Fruit fly (Drosophila melanogaster) whole organism, wandering third instar larva: ENCODE measurements around the gene Oseg5.

ENCODE experiments used
- Abd-B ChIP-seq: fragments of >200 bp; optimal IDR thresholded peaks from 2 replicates; lab custom pipeline; 2017; ENCODE audit warnings: missing biosample characterization, missing genetic modification characterization
- CG32264 ChIP-seq: fragments of 200-800 bp; sonication (Bioruptor generic); optimal IDR thresholded peaks from 2 replicates; lab custom pipeline; 2016; ENCODE audit warnings: missing biosample characterization, missing genetic modification characterization
- CG9705 ChIP-seq: fragments of 200-800 bp; sonication (Bioruptor generic); optimal IDR thresholded peaks from 2 replicates; lab custom pipeline; 2018; ENCODE audit warnings: missing biosample characterization, mild to moderate bottlenecking, missing genetic modification characterization
- CrebA ChIP-seq: fragments of 200-800 bp; sonication (Bioruptor generic); optimal IDR thresholded peaks from 2 replicates; lab custom pipeline; 2016; ENCODE audit warnings: missing biosample characterization, mild to moderate bottlenecking, missing genetic modification characterization, borderline replicate concordance
- Dfd ChIP-seq: fragments of >200 bp; optimal IDR thresholded peaks from 2 replicates; lab custom pipeline; 2017; ENCODE audit warnings: missing biosample characterization, missing genetic modification characterization
- Dif ChIP-seq: fragments of 200-275, 200-300 bp; sonication (Bioruptor generic); optimal IDR thresholded peaks from 2 replicates; lab custom pipeline; 2018; ENCODE audit warnings: missing biosample characterization, missing genetic modification characterization; ENCODE audit not compliant: partially characterized antibody
- GATAd ChIP-seq: sonication (Bioruptor generic); optimal IDR thresholded peaks from 2 replicates; lab custom pipeline; 2016; ENCODE audit warnings: missing biosample characterization, missing genetic modification characterization
- HLH106 ChIP-seq: fragments of 200-800 bp; optimal IDR thresholded peaks from 3 replicates; lab custom pipeline; 2019; ENCODE audit warnings: missing biosample characterization, mild to moderate bottlenecking, missing genetic modification characterization, moderate library complexity
- Hnf4 ChIP-seq: fragments of 200-800 bp; sonication (Bioruptor generic); optimal IDR thresholded peaks from 2 replicates; lab custom pipeline; 2016; ENCODE audit warnings: missing biosample characterization, mild to moderate bottlenecking, missing genetic modification characterization
- Hr78 ChIP-seq: fragments of >200 bp; optimal IDR thresholded peaks from 2 replicates; lab custom pipeline; 2017; ENCODE audit warnings: missing biosample characterization, missing genetic modification characterization
- Hr83 ChIP-seq: fragments of 200-300 bp; sonication (Bioruptor generic); optimal IDR thresholded peaks from 2 replicates; lab custom pipeline; 2016; ENCODE audit warnings: missing biosample characterization, mild to moderate bottlenecking, missing genetic modification characterization, moderate library complexity; ENCODE audit not compliant: poor library complexity, severe bottlenecking
- Jra ChIP-seq: sonication (Bioruptor generic); optimal IDR thresholded peaks from 2 replicates; lab custom pipeline; 2016; ENCODE audit warnings: missing biosample characterization, missing genetic modification characterization
- Mio ChIP-seq: sonication (Bioruptor generic); optimal IDR thresholded peaks from 2 replicates; lab custom pipeline; 2016; ENCODE audit warnings: missing biosample characterization, missing genetic modification characterization
- Myc ChIP-seq: fragments of >200 bp; optimal IDR thresholded peaks from 2 replicates; lab custom pipeline; 2017
- N ChIP-seq: fragments of >200 bp; optimal IDR thresholded peaks from 2 replicates; lab custom pipeline; 2018; ENCODE audit warnings: missing biosample characterization, missing external identifiers, missing genetic modification characterization
- OdsH ChIP-seq: fragments of 200-800 bp; sonication (Bioruptor generic); optimal IDR thresholded peaks from 2 replicates; lab custom pipeline; 2016; ENCODE audit warnings: missing biosample characterization, mild to moderate bottlenecking, missing genetic modification characterization
- Rel ChIP-seq, 2 experiments: fragments of 200-800 bp; sonication (Bioruptor generic) in 1 of 2; optimal IDR thresholded peaks; 2 replicates in 1 of 2; 3 replicates in 1 of 2; lab custom pipeline; 2016 to 2019; ENCODE audit warnings: mild to moderate bottlenecking in 2 of 2, missing biosample characterization in 2 of 2, missing genetic modification characterization in 2 of 2, moderate library complexity in 1 of 2
- Sp1 ChIP-seq: fragments of 200-800 bp; sonication (Bioruptor generic); optimal IDR thresholded peaks from 3 replicates; lab custom pipeline; 2019; ENCODE audit warnings: missing biosample characterization, mild to moderate bottlenecking, missing genetic modification characterization, moderate library complexity
- Vsx2 ChIP-seq: fragments of 200-300, 225-300 bp; sonication (Bioruptor generic); optimal IDR thresholded peaks from 2 replicates; lab custom pipeline; 2018; ENCODE audit warnings: missing biosample characterization, missing genetic modification characterization; ENCODE audit not compliant: partially characterized antibody
- br ChIP-seq: fragments of 200-800 bp; sonication (Bioruptor generic); optimal IDR thresholded peaks from 2 replicates; lab custom pipeline; 2016; ENCODE audit warnings: missing biosample characterization, missing genetic modification characterization
- brk ChIP-seq: fragments of 200-800 bp; sonication (Bioruptor generic); optimal IDR thresholded peaks from 2 replicates; lab custom pipeline; 2016; ENCODE audit warnings: missing biosample characterization, mild to moderate bottlenecking, missing genetic modification characterization
- dl ChIP-seq, 2 experiments: fragments of 175-275, 200-275 bp in 1 of 2; fragments of 200-275 bp in 1 of 2; sonication (Bioruptor generic); optimal IDR thresholded peaks; lab custom pipeline; 2018; ENCODE audit warnings: mild to moderate bottlenecking in 2 of 2, missing biosample characterization in 2 of 2, missing genetic modification characterization in 2 of 2, moderate library complexity in 2 of 2; ENCODE audit not compliant: partially characterized antibody in 2 of 2, insufficient read depth in 1 of 2
- dmrt93B ChIP-seq: fragments of 200-800 bp; sonication (Bioruptor generic); optimal IDR thresholded peaks from 2 replicates; lab custom pipeline; 2018; ENCODE audit warnings: missing biosample characterization, mild to moderate bottlenecking, missing genetic modification characterization
- dsf ChIP-seq: sonication (Bioruptor generic); optimal IDR thresholded peaks from 2 replicates; lab custom pipeline; 2016; ENCODE audit warnings: missing biosample characterization, missing genetic modification characterization, borderline replicate concordance
- ey ChIP-seq: fragments of 200-800 bp; sonication (Bioruptor generic); optimal IDR thresholded peaks from 2 replicates; lab custom pipeline; 2016; ENCODE audit warnings: missing biosample characterization, missing genetic modification characterization
- foxo ChIP-seq, 2 experiments: fragments of 200-800 bp; sonication (Bioruptor generic); optimal IDR thresholded peaks; 2 replicates in 1 of 2; 3 replicates in 1 of 2; lab custom pipeline; 2016 to 2017; ENCODE audit warnings: missing biosample characterization in 2 of 2, missing genetic modification characterization in 2 of 2
- fru ChIP-seq: fragments of 200-800 bp; sonication (Bioruptor generic); optimal IDR thresholded peaks from 3 replicates; lab custom pipeline; 2016; ENCODE audit warnings: missing biosample characterization, mild to moderate bottlenecking, missing genetic modification characterization
- h ChIP-seq: fragments of 200-800 bp; sonication (Bioruptor generic); optimal IDR thresholded peaks from 3 replicates; lab custom pipeline; 2016; ENCODE audit warnings: missing biosample characterization, mild to moderate bottlenecking, missing genetic modification characterization
- jim ChIP-seq: fragments of 175-275, 200-325 bp; sonication (Bioruptor generic); optimal IDR thresholded peaks from 2 replicates; lab custom pipeline; 2016; ENCODE audit warnings: missing biosample characterization, mild to moderate bottlenecking, missing genetic modification characterization
- lola ChIP-seq: fragments of >200 bp; optimal IDR thresholded peaks from 2 replicates; lab custom pipeline; 2017; ENCODE audit warnings: missing biosample characterization, missing genetic modification characterization
- pan ChIP-seq: fragments of >200 bp; optimal IDR thresholded peaks from 2 replicates; lab custom pipeline; 2017
- psq ChIP-seq: fragments of 200-800 bp; sonication (Bioruptor generic); optimal IDR thresholded peaks from 3 replicates; lab custom pipeline; 2017; ENCODE audit warnings: missing biosample characterization, mild to moderate bottlenecking, missing genetic modification characterization, moderate library complexity
- rgr ChIP-seq: fragments of 200-800 bp; sonication (Bioruptor generic); optimal IDR thresholded peaks from 3 replicates; lab custom pipeline; 2016; ENCODE audit warnings: missing biosample characterization, mild to moderate bottlenecking, missing genetic modification characterization
- sage ChIP-seq: fragments of 200-800 bp; sonication (Bioruptor generic); optimal IDR thresholded peaks from 2 replicates; lab custom pipeline; 2016; ENCODE audit warnings: missing biosample characterization, mild to moderate bottlenecking, missing genetic modification characterization
- sv ChIP-seq: fragments of 200-800 bp; sonication (Bioruptor generic); optimal IDR thresholded peaks from 3 replicates; lab custom pipeline; 2016; ENCODE audit warnings: missing biosample characterization, missing genetic modification characterization
- tai ChIP-seq: sonication (Bioruptor generic); optimal IDR thresholded peaks from 2 replicates; lab custom pipeline; 2016; ENCODE audit warnings: missing biosample characterization, missing genetic modification characterization
- usp ChIP-seq: fragments of >200 bp; optimal IDR thresholded peaks from 2 replicates; lab custom pipeline; 2017; ENCODE audit warnings: missing biosample characterization, missing genetic modification characterization
- woc ChIP-seq: sonication (Bioruptor generic); optimal IDR thresholded peaks from 2 replicates; lab custom pipeline; 2016; ENCODE audit warnings: missing biosample characterization, mild to moderate bottlenecking, missing genetic modification characterization

Oseg5 gene

DNA sequence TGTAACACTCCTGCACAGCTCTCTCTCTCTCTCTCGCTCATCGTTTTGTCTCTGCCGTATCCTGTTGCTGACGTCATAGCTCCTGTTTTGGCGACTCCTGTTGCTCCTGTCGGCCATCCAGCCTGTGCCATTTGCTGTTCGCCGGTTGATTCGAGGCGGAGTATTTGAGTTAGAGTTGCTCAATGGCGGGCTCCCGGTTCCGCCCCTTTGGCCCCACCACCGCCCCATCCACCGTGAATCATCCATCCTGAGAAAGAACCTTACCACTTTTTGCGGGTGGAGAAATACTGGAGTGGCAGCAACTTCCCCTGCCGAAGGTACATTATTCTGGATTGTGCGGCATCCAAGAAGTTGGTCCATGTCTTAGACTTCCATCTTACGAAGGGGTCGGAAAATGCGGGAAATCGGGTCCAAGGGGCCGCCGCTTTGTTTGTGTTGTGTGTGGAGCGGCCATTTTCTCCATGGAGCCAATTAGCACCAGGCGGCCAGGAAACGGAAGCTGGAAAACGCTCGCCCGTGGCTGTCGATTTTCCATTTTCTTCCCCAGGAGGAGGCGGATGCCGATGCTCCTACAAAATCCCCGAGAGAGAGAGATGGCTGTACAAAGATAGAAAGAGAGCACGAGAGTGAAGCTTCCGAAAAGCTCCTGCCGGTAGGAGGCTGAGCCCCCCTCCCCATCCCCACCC lies 27.0 kb downstream of the Oseg5 start:
- TF ChIP-seq Vsx2: peak; percentile 25
- no peak for TF ChIP-seq CG32264 (GFP tag; lab: Kevin White, UChicago)
- TF ChIP-seq Jra (GFP tag; lab: Kevin White, UChicago): no peak
- no peak for TF ChIP-seq pan (lab: Kevin White, UChicago)
- TF ChIP-seq brk (GFP tag; lab: Kevin White, UChicago): no peak
- no peak for TF ChIP-seq Hr78 (GFP tag; lab: Kevin White, UChicago)
- TF ChIP-seq jim: no peak
- TF ChIP-seq, all 38 proteins: peak for 1

DNA sequence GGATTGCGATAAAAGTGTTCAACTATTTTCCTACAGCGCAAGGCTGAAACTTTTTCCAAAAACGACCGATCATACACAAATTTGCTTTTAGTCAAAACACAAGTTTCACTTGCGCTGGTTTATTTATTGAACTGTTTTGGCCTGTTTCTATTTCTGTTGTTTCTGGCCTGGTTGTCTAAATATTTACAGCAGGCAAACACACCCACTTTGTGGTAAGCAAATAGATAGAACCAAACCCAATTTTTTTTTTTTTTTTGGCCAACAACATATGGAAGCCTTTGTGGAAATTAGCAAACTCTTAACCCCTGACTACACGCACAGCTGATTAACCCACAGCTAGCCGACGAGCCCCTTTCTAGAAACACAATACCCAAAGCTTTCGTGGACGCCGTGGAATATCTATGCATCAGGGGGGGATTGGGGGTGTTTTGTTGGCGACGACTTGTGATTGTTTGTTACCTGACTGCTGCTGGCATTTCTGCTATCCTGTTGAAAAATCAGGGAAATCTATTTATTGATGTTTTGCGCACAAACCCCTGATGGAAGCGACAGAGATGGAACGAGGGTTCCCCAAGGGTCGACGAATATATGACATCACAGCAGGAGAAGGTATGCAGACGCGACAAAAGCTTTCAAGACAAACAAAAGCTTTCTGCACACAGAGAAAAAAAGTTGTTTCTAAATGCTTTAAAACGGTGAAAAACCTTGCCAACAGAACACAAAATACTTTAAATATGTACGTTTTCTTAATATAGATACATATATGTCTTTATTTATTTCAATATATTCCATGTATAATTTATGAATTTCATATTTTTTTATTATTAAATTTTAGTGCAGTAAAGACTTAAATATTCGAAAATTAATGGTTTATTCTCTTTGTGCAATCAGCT lies 27.8 kb downstream of the Oseg5 start:
- TF ChIP-seq Vsx2 (no peak), brk (GFP tag; lab: Kevin White, UChicago) (no peak), GATAd (no peak), OdsH (peak; percentile 32), tai (GFP tag; lab: Kevin White, UChicago) (no peak), jim (no peak), lola (no peak), sage (GFP tag; lab: Kevin White, UChicago) (no peak), Myc (lab: Kevin White, UChicago) (no peak), fru (GFP tag; lab: Kevin White, UChicago) (no peak), CG32264 (GFP tag; lab: Kevin White, UChicago) (no peak), Dfd (GFP tag; lab: Kevin White, UChicago) (no peak), woc (GFP tag; lab: Kevin White, UChicago) (no peak), br (GFP tag; lab: Kevin White, UChicago) (no peak), pan (lab: Kevin White, UChicago) (no peak), Hr78 (GFP tag; lab: Kevin White, UChicago) (no peak), Jra (GFP tag; lab: Kevin White, UChicago) (no peak), h (GFP tag; lab: Kevin White, UChicago) (peak; percentile 21), Abd-B (no peak), sv (GFP tag; lab: Kevin White, UChicago) (no peak), Hnf4 (no peak), N (no peak), dmrt93B (GFP tag; lab: Kevin White, UChicago) (no peak), psq (GFP tag; lab: Kevin White, UChicago) (peak; percentile 29), HLH106 (tag; lab: Kevin White, UChicago) (peak; percentile 46), dsf (no peak), dl (GFP tag; optimal IDR thresholded peaks at IDR 0.05; lab: Kevin White, UChicago; ENCODE audit: insufficient read depth in 1 of 2, partially characterized antibody in 2 of 2) (no peak), foxo (GFP tag; optimal IDR thresholded peaks at IDR 0.05; lab: Kevin White, UChicago) (peak in 1 of 2 experiments; percentile 21), ey (GFP tag; lab: Kevin White, UChicago) (no peak), Sp1 (GFP tag; lab: Kevin White, UChicago) (peak; percentile 52), usp (GFP tag; lab: Kevin White, UChicago) (no peak), Dif (GFP tag; lab: Kevin White, UChicago) (no peak), Rel (GFP tag; optimal IDR thresholded peaks at IDR 0.05; lab: Kevin White, UChicago) (no peak), Rel (tag; optimal IDR thresholded peaks at IDR 0.05; lab: Kevin White, UChicago) (no peak), Hr83 (no peak), CG9705 (GFP tag; lab: Kevin White, UChicago) (no peak), CrebA (GFP tag; lab: Kevin White, UChicago) (no peak), rgr (GFP tag; lab: Kevin White, UChicago) (peak; percentile 9), Mio (GFP tag; lab: Kevin White, UChicago) (no peak)
